Fruit fly (Drosophila melanogaster) ovary, adult (tissue): ENCODE measurements around the gene Arglu1.

Source experiments
- CG17801 ChIP-seq: fragments of 200-800 bp; optimal IDR thresholded peaks from 2 replicates; lab custom pipeline; 2019; ENCODE audit warnings: missing biosample characterization, mild to moderate bottlenecking, missing genetic modification characterization, moderate library complexity; ENCODE audit not compliant: partially characterized antibody

Gene Arglu1

dm6 chr2L:9949178-9950062 lies 11.5 kb upstream of the Arglu1 start:
- no peak for TF ChIP-seq CG17801 (GFP tag; lab: Kevin White, UChicago)

- TF ChIP-seq CG17801 (GFP tag; lab: Kevin White, UChicago) = no peak
Measured at dm6 chr2L:9948520-9948858, 10.6 kb upstream of the Arglu1 start.

- TF ChIP-seq CG17801 (GFP tag; lab: Kevin White, UChicago) = no peak
Measured at dm6 chr2L:9947738-9948519, 10.0 kb upstream of the Arglu1 start.

dm6 chr2L:9947265-9947664 lies 9.3 kb upstream of the Arglu1 start, which contains the start of gene CG5853:
Gene CG5853, minus strand, starts transcription at chr2L:9947648.
- peak; percentile 66 for TF ChIP-seq CG17801 (GFP tag; lab: Kevin White, UChicago)

dm6 chr2L:9946051-9946450 lies 8.1 kb upstream of the Arglu1 start:
- no peak for TF ChIP-seq CG17801 (GFP tag; lab: Kevin White, UChicago)

dm6 chr2L:9945086-9945485 lies 7.2 kb upstream of the Arglu1 start:
- no peak for TF ChIP-seq CG17801 (GFP tag; lab: Kevin White, UChicago)

dm6 chr2L:9943521-9943920 lies 5.6 kb upstream of the Arglu1 start:
- TF ChIP-seq CG17801 (GFP tag; lab: Kevin White, UChicago) = no peak

- TF ChIP-seq CG17801 (GFP tag; lab: Kevin White, UChicago) = peak; percentile 59
Measured at dm6 chr2L:9938631-9939256, 810 bp upstream of the Arglu1 start, which contains the start of the genes Datp and CG4619. Gene Datp, minus strand, starts transcription at chr2L:9938790. Gene CG4619, plus strand, starts transcription at chr2L:9938863.

dm6 chr2L:9933063-9933462 lies 4.9 kb downstream of the Arglu1 start, which contains the start of gene Cpr30F:
Gene Cpr30F, minus strand, starts transcription at chr2L:9933163.
- no peak for TF ChIP-seq CG17801 (GFP tag; lab: Kevin White, UChicago)

dm6 chr2L:9930280-9930679 lies 7.7 kb downstream of the Arglu1 start, which contains the start of gene CG42367:
Gene CG42367, plus strand, starts transcription at chr2L:9930580.
- no peak for TF ChIP-seq CG17801 (GFP tag; lab: Kevin White, UChicago)

dm6 chr2L:9924765-9925164 lies 13.2 kb downstream of the Arglu1 start, which contains the start of the genes TbCMF46 and CG42366:
Gene TbCMF46, minus strand, starts transcription at chr2L:9924865.
Gene CG42366, plus strand, starts transcription at chr2L:9925161.
- no peak for TF ChIP-seq CG17801 (GFP tag; lab: Kevin White, UChicago)

dm6 chr2L:9921401-9921800 lies 16.5 kb downstream of the Arglu1 start, which contains the start of gene CG4592:
Gene CG4592, plus strand, starts transcription at chr2L:9921633.
- TF ChIP-seq CG17801 (GFP tag; lab: Kevin White, UChicago) = peak; percentile 80

- TF ChIP-seq CG17801 (GFP tag; lab: Kevin White, UChicago) = no peak
Measured at dm6 chr2L:9919949-9920348, 18.0 kb downstream of the Arglu1 start, which contains the start of gene CG4594. Gene CG4594, plus strand, starts transcription at chr2L:9920160.

dm6 chr2L:9919218-9919617 lies 18.7 kb downstream of the Arglu1 start:
- TF ChIP-seq CG17801 (GFP tag; lab: Kevin White, UChicago) = no peak
